Fruit fly (Drosophila melanogaster) whole organism, embryonic: ENCODE measurements around the gene CG5500.

ENCODE experiments used
- ATbp ChIP-seq: fragments of 200-800 bp; sonication (Bioruptor generic); optimal IDR thresholded peaks from 2 replicates; lab custom pipeline; 2017; ENCODE audit warnings: missing biosample characterization, mild to moderate bottlenecking, missing genetic modification characterization, missing genetic modification reagents
- Ada2b ChIP-seq: fragments of 200-800 bp; sonication (Bioruptor generic); IDR thresholded peaks from 2 replicates; pipeline ENCODE4 v1.3.6; 2022; ENCODE audit warnings: missing biosample characterization, missing genetic modification characterization
- Asciz ChIP-seq: fragments of 200-800 bp; sonication (Bioruptor generic); optimal IDR thresholded peaks from 2 replicates; lab custom pipeline; 2017; ENCODE audit warnings: missing biosample characterization, mild to moderate bottlenecking, missing genetic modification characterization, missing genetic modification reagents
- CG10209 ChIP-seq: fragments of 200-800 bp; sonication (Bioruptor generic); optimal IDR thresholded peaks from 3 replicates; lab custom pipeline; 2017; ENCODE audit warnings: missing biosample characterization, mild to moderate bottlenecking, missing genetic modification characterization, missing genetic modification reagents
- CG10565 ChIP-seq: fragments of 200-800 bp; sonication (Bioruptor generic); optimal IDR thresholded peaks from 3 replicates; lab custom pipeline; 2016; ENCODE audit warnings: missing biosample characterization, mild to moderate bottlenecking, missing genetic modification characterization
- CG11085 ChIP-seq: fragments of 200-800 bp; sonication (Bioruptor generic); IDR thresholded peaks from 2 replicates; pipeline ENCODE4 v1.3.6; 2022; ENCODE audit warnings: missing biosample characterization, missing genetic modification characterization
- CG13424 ChIP-seq: fragments of 200-800 bp; sonication (Bioruptor generic); optimal IDR thresholded peaks from 2 replicates; lab custom pipeline; 2019; ENCODE audit warnings: missing biosample characterization, mild to moderate bottlenecking, missing genetic modification characterization, moderate library complexity
- CG14014 ChIP-seq: fragments of 200-800 bp; sonication (Bioruptor generic); IDR thresholded peaks from 2 replicates; pipeline ENCODE4 v1.3.6; 2022; ENCODE audit warnings: missing biosample characterization, missing genetic modification characterization
- CG15514 ChIP-seq: fragments of 200-800 bp; sonication (Bioruptor generic); optimal IDR thresholded peaks from 3 replicates; lab custom pipeline; 2017; ENCODE audit warnings: missing biosample characterization, missing genetic modification characterization, mild to moderate bottlenecking, moderate library complexity, missing genetic modification reagents
- CG1602 ChIP-seq: fragments of 200-800 bp; sonication (Bioruptor generic); optimal IDR thresholded peaks from 3 replicates; lab custom pipeline; 2016; ENCODE audit warnings: missing biosample characterization, missing genetic modification characterization
- CG16863 ChIP-seq: fragments of 200-800 bp; sonication (Bioruptor generic); optimal IDR thresholded peaks from 3 replicates; lab custom pipeline; 2016; ENCODE audit warnings: missing biosample characterization, missing genetic modification characterization
- CG30431 ChIP-seq: fragments of 200-800 bp; sonication (Bioruptor generic); optimal IDR thresholded peaks from 2 replicates; lab custom pipeline; 2017; ENCODE audit warnings: missing biosample characterization, missing genetic modification characterization
- CG32532 ChIP-seq: fragments of 200-800 bp; sonication (Bioruptor generic); IDR thresholded peaks from 2 replicates; pipeline ENCODE4 v1.3.6; 2022; ENCODE audit warnings: missing biosample characterization, missing genetic modification characterization
- CG34376 ChIP-seq: fragments of 200-800 bp; sonication (Bioruptor generic); optimal IDR thresholded peaks from 2 replicates; lab custom pipeline; 2018; ENCODE audit warnings: missing biosample characterization, mild to moderate bottlenecking, missing genetic modification characterization
- CG3995 ChIP-seq: fragments of 200-800 bp; sonication (Bioruptor generic); optimal IDR thresholded peaks from 3 replicates; lab custom pipeline; 2016; ENCODE audit warnings: missing biosample characterization, missing genetic modification characterization
- CG42726 ChIP-seq: fragments of 200-800 bp; sonication (Bioruptor generic); IDR thresholded peaks from 2 replicates; pipeline ENCODE4 v1.3.6; 2022; ENCODE audit warnings: missing biosample characterization, missing genetic modification characterization; ENCODE audit not compliant: partially characterized antibody
- CG4328 ChIP-seq: fragments of 200-800 bp; sonication (Bioruptor generic); optimal IDR thresholded peaks from 3 replicates; lab custom pipeline; 2017; ENCODE audit warnings: missing biosample characterization, missing genetic modification reagents, missing genetic modification characterization
- CG5245 ChIP-seq: fragments of 200-800 bp; sonication (Bioruptor generic); optimal IDR thresholded peaks from 3 replicates; lab custom pipeline; 2016; ENCODE audit warnings: missing biosample characterization, missing genetic modification characterization
- CG6765 ChIP-seq: fragments of 200-800 bp; sonication (Bioruptor generic); optimal IDR thresholded peaks from 3 replicates; lab custom pipeline; 2017; ENCODE audit warnings: missing biosample characterization, mild to moderate bottlenecking, missing genetic modification characterization
- CG7987 ChIP-seq: fragments of 200-800 bp; sonication (Bioruptor generic); optimal IDR thresholded peaks from 2 replicates; lab custom pipeline; 2018; ENCODE audit warnings: missing biosample characterization, mild to moderate bottlenecking, missing genetic modification characterization, moderate library complexity
- CG8388 ChIP-seq: fragments of 200-800 bp; sonication (Bioruptor generic); optimal IDR thresholded peaks from 2 replicates; lab custom pipeline; 2019; ENCODE audit warnings: missing biosample characterization, mild to moderate bottlenecking, missing genetic modification characterization, moderate library complexity
- CG9797 ChIP-seq: fragments of 200-800 bp; sonication (Bioruptor generic); optimal IDR thresholded peaks from 3 replicates; lab custom pipeline; 2018; ENCODE audit warnings: missing biosample characterization, mild to moderate bottlenecking, missing genetic modification characterization
- CG9932 ChIP-seq: fragments of 200-800 bp; sonication (Bioruptor generic); IDR thresholded peaks from 2 replicates; pipeline ENCODE4 v1.3.6; 2022; ENCODE audit warnings: missing biosample characterization, missing genetic modification characterization
- Deaf1 ChIP-seq: fragments of 200-800 bp; optimal IDR thresholded peaks from 3 replicates; lab custom pipeline; 2019; ENCODE audit warnings: missing biosample characterization, mild to moderate bottlenecking, missing genetic modification characterization, moderate library complexity
- Gug ChIP-seq: fragments of 200-800 bp; sonication (Bioruptor generic); IDR thresholded peaks from 4 replicates; pipeline ENCODE4 v1.3.6; 2022; ENCODE audit warnings: missing biosample characterization, missing genetic modification characterization
- Hand ChIP-seq: fragments of 200-800 bp; sonication (Bioruptor generic); optimal IDR thresholded peaks from 2 replicates; lab custom pipeline; 2017; ENCODE audit warnings: mild to moderate bottlenecking, missing biosample characterization, missing genetic modification reagents, missing genetic modification characterization
- Hmx ChIP-seq: fragments of 200-800 bp; sonication (Bioruptor generic); optimal IDR thresholded peaks from 2 replicates; lab custom pipeline; 2016; ENCODE audit warnings: missing biosample characterization, missing genetic modification characterization
- Hr51 ChIP-seq, 2 experiments: fragments of 200-800 bp; sonication (Bioruptor generic); optimal IDR thresholded peaks; 2 replicates in 1 of 2; 3 replicates in 1 of 2; lab custom pipeline; 2016 to 2018; ENCODE audit warnings: missing biosample characterization in 2 of 2, missing genetic modification characterization in 2 of 2, mild to moderate bottlenecking in 1 of 2, moderate library complexity in 1 of 2
- Sin3A ChIP-seq: fragments of >200 bp; optimal IDR thresholded peaks from 2 replicates; lab custom pipeline; 2018
- Trl ChIP-seq, 3 experiments: fragments of >200 bp in 2 of 3; fragments of 200-800 bp in 1 of 3; sonication (Bioruptor generic) in 1 of 3; optimal IDR thresholded peaks; 2 replicates in 1 of 3; 3 replicates in 2 of 3; lab custom pipeline; 2016 to 2017; ENCODE audit warnings: missing biosample characterization in 1 of 3, missing genetic modification characterization in 1 of 3
- YL-1 ChIP-seq: fragments of 200-800 bp; sonication (Bioruptor generic); optimal IDR thresholded peaks from 3 replicates; lab custom pipeline; 2017; ENCODE audit warnings: missing biosample characterization, mild to moderate bottlenecking, missing genetic modification characterization
- ap ChIP-seq: fragments of 200-800 bp; sonication (Bioruptor generic); IDR thresholded peaks from 2 replicates; pipeline ENCODE4 v1.3.6; 2022; ENCODE audit warnings: missing biosample characterization, missing genetic modification characterization
- ara ChIP-seq: fragments of 200-800 bp; sonication (Bioruptor generic); IDR thresholded peaks from 2 replicates; pipeline ENCODE4 v1.3.6; 2022; ENCODE audit warnings: missing biosample characterization, missing genetic modification characterization
- chm ChIP-seq: fragments of 200-800 bp; sonication (Bioruptor generic); IDR thresholded peaks from 2 replicates; pipeline ENCODE4 v1.3.6; 2022; ENCODE audit warnings: missing biosample characterization, missing genetic modification characterization
- crc ChIP-seq: fragments of 200-800 bp; sonication (Bioruptor generic); optimal IDR thresholded peaks from 2 replicates; lab custom pipeline; 2016; ENCODE audit warnings: missing biosample characterization, missing genetic modification characterization
- da ChIP-seq: fragments of 200-800 bp; sonication (Bioruptor generic); optimal IDR thresholded peaks from 2 replicates; lab custom pipeline; 2016; ENCODE audit warnings: missing biosample characterization, missing genetic modification characterization
- dati ChIP-seq: fragments of 200-800 bp; sonication (Bioruptor generic); IDR thresholded peaks from 2 replicates; pipeline ENCODE4 v1.3.6; 2022; ENCODE audit warnings: missing biosample characterization, missing genetic modification characterization
- dimm ChIP-seq: fragments of 200-800 bp; sonication (Bioruptor generic); IDR thresholded peaks from 2 replicates; pipeline ENCODE4 v1.3.6; 2022; ENCODE audit warnings: missing biosample characterization, missing genetic modification characterization
- ems ChIP-seq: fragments of 200-800 bp; sonication (Bioruptor generic); optimal IDR thresholded peaks from 3 replicates; lab custom pipeline; 2016; ENCODE audit warnings: missing biosample characterization, missing genetic modification characterization
- fd102C ChIP-seq: fragments of 200-800 bp; sonication (Bioruptor generic); optimal IDR thresholded peaks from 2 replicates; lab custom pipeline; 2018; ENCODE audit warnings: missing biosample characterization, mild to moderate bottlenecking, missing genetic modification characterization, moderate library complexity
- lab ChIP-seq: fragments of 200-800 bp; sonication (Bioruptor generic); optimal IDR thresholded peaks from 3 replicates; lab custom pipeline; 2017; ENCODE audit warnings: missing biosample characterization, missing genetic modification characterization, mild to moderate bottlenecking, moderate library complexity, missing genetic modification reagents
- maf-S ChIP-seq: fragments of 200-800 bp; sonication (Bioruptor generic); optimal IDR thresholded peaks from 2 replicates; lab custom pipeline; 2016; ENCODE audit warnings: missing biosample characterization, missing genetic modification characterization
- mirr ChIP-seq: fragments of 200-800 bp; sonication (Bioruptor generic); optimal IDR thresholded peaks from 3 replicates; lab custom pipeline; 2018; ENCODE audit warnings: missing biosample characterization, mild to moderate bottlenecking, missing genetic modification characterization
- pum ChIP-seq: fragments of 200-800 bp; sonication (Bioruptor generic); optimal IDR thresholded peaks from 2 replicates; lab custom pipeline; 2016; ENCODE audit warnings: missing biosample characterization, missing genetic modification characterization
- pzg ChIP-seq: fragments of 200-800 bp; sonication (Bioruptor generic); optimal IDR thresholded peaks from 3 replicates; lab custom pipeline; 2018; ENCODE audit warnings: missing biosample characterization, mild to moderate bottlenecking, missing genetic modification characterization, moderate library complexity
- ranshi ChIP-seq: fragments of 200-800 bp; sonication (Bioruptor generic); IDR thresholded peaks from 2 replicates; pipeline ENCODE4 v1.3.6; 2022; ENCODE audit warnings: missing biosample characterization, missing genetic modification characterization
- schlank ChIP-seq: fragments of 200-800 bp; sonication (Bioruptor generic); optimal IDR thresholded peaks from 2 replicates; lab custom pipeline; 2018; ENCODE audit warnings: missing biosample characterization, mild to moderate bottlenecking, missing genetic modification characterization
- tx ChIP-seq: fragments of 200-800 bp; sonication (Bioruptor generic); optimal IDR thresholded peaks from 2 replicates; lab custom pipeline; 2016; ENCODE audit warnings: missing biosample characterization, missing genetic modification characterization
- vfl ChIP-seq: fragments of 200-800 bp; sonication (Bioruptor generic); optimal IDR thresholded peaks from 2 replicates; lab custom pipeline; 2016; ENCODE audit warnings: missing biosample characterization, missing genetic modification characterization
- vvl ChIP-seq: fragments of 200-800 bp; sonication (Bioruptor generic); IDR thresholded peaks from 2 replicates; pipeline ENCODE4 v1.3.6; 2022; ENCODE audit warnings: missing biosample characterization, missing genetic modification characterization

The CG5500 gene

DNA sequence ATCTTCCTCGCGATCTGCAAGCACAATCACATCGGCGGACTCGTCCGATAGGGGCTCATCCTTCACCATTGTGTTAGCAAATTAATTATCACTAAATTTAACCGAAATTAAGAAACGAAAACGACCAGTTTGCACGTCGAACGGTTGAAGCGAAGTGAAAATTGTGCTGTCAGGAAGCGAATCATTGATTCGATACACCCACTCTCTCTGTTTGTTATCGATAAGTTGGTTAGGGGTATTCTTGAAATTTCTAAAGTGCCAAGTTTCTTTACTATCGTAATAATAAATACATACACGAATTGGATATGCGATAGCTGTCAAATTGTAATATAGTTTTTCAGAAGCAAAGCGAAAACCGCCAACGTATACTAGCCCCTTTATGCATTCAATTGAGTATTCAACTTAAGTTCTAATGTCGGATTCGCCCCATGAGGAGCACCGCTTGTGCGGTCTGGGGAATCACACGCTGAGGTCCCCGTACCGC is 844 bp upstream of the CG5500 start, which contains the start of gene Rb97D (continued):
- peak; percentile 83 for TF ChIP-seq vvl (GFP tag; lab: Robert Waterston, UW)
- TF ChIP-seq Hand (GFP tag; lab: Kevin White, UChicago) = peak; percentile 45
- TF ChIP-seq crc (GFP tag; lab: Kevin White, UChicago) = peak; percentile 59
- TF ChIP-seq CG32532 = peak; percentile 83
- TF ChIP-seq CG5245 (GFP tag; lab: Kevin White, UChicago) = peak; percentile 55
- peak; percentile 84 for TF ChIP-seq CG9932 (GFP tag; lab: Robert Waterston, UW)
- TF ChIP-seq vfl (GFP tag; lab: Kevin White, UChicago) = peak; percentile 42
- peak; percentile 51 for TF ChIP-seq CG34376
- TF ChIP-seq Trl (optimal IDR thresholded peaks at IDR 0.05; lab: Kevin White, UChicago) = no peak
- TF ChIP-seq Trl (GFP tag; optimal IDR thresholded peaks at IDR 0.05; lab: Kevin White, UChicago) = peak; percentile 81
- peak; percentile 60 for TF ChIP-seq CG16863 (GFP tag; lab: Kevin White, UChicago)
- peak; percentile 45 for TF ChIP-seq ems (GFP tag; lab: Kevin White, UChicago)
- peak; percentile 50 for TF ChIP-seq ranshi (GFP tag; lab: Robert Waterston, UW)
- TF ChIP-seq CG11085 (GFP tag; lab: Robert Waterston, UW) = peak; percentile 61; the same call in 1 of the 2 replicates
- TF ChIP-seq CG13424 (tag; lab: Kevin White, UChicago) = peak; percentile 81
- TF ChIP-seq ATbp (GFP tag; lab: Kevin White, UChicago) = no peak
- TF ChIP-seq pzg (GFP tag; lab: Kevin White, UChicago) = peak; percentile 43
- peak; percentile 71 for TF ChIP-seq lab (GFP tag; lab: Kevin White, UChicago)
- no peak for TF ChIP-seq fd102C
- TF ChIP-seq CG4328 (GFP tag; lab: Kevin White, UChicago) = peak; percentile 39
- TF ChIP-seq Hmx (GFP tag; lab: Kevin White, UChicago) = peak; percentile 60
- TF ChIP-seq chm (GFP tag; lab: Robert Waterston, UW) = peak; percentile 83
- peak; percentile 48 for TF ChIP-seq maf-S
- no peak for TF ChIP-seq schlank
- TF ChIP-seq tx = peak; percentile 48
- peak; percentile 81 for TF ChIP-seq YL-1 (GFP tag; lab: Kevin White, UChicago)
- no peak for TF ChIP-seq ap
- TF ChIP-seq Ada2b (GFP tag; lab: Robert Waterston, UW) = peak; percentile 72
- peak; percentile 46 for TF ChIP-seq CG3995 (GFP tag; lab: Kevin White, UChicago)
- peak; percentile 17 for TF ChIP-seq CG9797
- peak; percentile 63 for TF ChIP-seq CG1602 (GFP tag; lab: Kevin White, UChicago)
- TF ChIP-seq ara = peak; percentile 43; the same call in 1 of the 2 replicates
- TF ChIP-seq dimm (GFP tag; lab: Robert Waterston, UW) = no peak
- no peak for TF ChIP-seq CG10565 (GFP tag; lab: Kevin White, UChicago)
- TF ChIP-seq CG42726 (GFP tag; lab: Robert Waterston, UW) = peak; percentile 38; the same call in 1 of the 2 replicates
- peak; percentile 67 for TF ChIP-seq CG6765
- TF ChIP-seq CG7987 (GFP tag; lab: Kevin White, UChicago) = no peak
- peak; percentile 60 for TF ChIP-seq CG8388 (GFP tag; lab: Kevin White, UChicago)
- peak; percentile 87 for TF ChIP-seq CG15514
- no peak for TF ChIP-seq mirr (GFP tag; lab: Kevin White, UChicago)
- peak; percentile 67 for TF ChIP-seq pum
- TF ChIP-seq da = no peak
- peak; percentile 71 for TF ChIP-seq CG14014 (GFP tag; lab: Robert Waterston, UW)
- 0 out of 2 replicates have a peak, but pooled peaks have one; percentile 2 for TF ChIP-seq dati (GFP tag; lab: Robert Waterston, UW)
- no peak for TF ChIP-seq CG30431 (GFP tag; lab: Kevin White, UChicago)
- TF ChIP-seq Asciz (GFP tag; lab: Kevin White, UChicago) = peak; percentile 8
- peak; percentile 4 for TF ChIP-seq Deaf1
- TF ChIP-seq Gug (GFP tag; lab: Robert Waterston, UW) = peak; percentile 62
- peak; percentile 65 for TF ChIP-seq CG10209 (GFP tag; lab: Kevin White, UChicago)
- TF ChIP-seq Hr51 (GFP tag; optimal IDR thresholded peaks at IDR 0.05; lab: Kevin White, UChicago) = peak; percentile 66 to 68
- peak; percentile 26 for TF ChIP-seq Sin3A (lab: Kevin White, UChicago)
